Worm (Caenorhabditis elegans) whole organism, young adult: ENCODE measurements around the gene idpb-4.

Experiments used
- F57C9.4 ChIP-seq: sonication (generic microtip); optimal IDR thresholded peaks from 2 replicates; lab custom pipeline; 2017; ENCODE audit warnings: mild to moderate bottlenecking, missing genetic modification characterization, missing compliant biosample characterization
- Y56A3A.18 ChIP-seq: fragments of 200-800 bp; sonication (Bioruptor generic); IDR thresholded peaks from 2 replicates; pipeline ENCODE4 v1.3.6; 2022; ENCODE audit warnings: missing genetic modification reagents, missing genetic modification characterization, missing compliant biosample characterization
- Y95B8A.8 ChIP-seq: fragments of 200-800 bp; sonication (Bioruptor generic); IDR thresholded peaks from 2 replicates; pipeline ENCODE4 v1.3.6; 2022; ENCODE audit warnings: missing genetic modification reagents, missing genetic modification characterization, missing compliant biosample characterization
- atf-7 ChIP-seq: sonication (generic microtip); optimal IDR thresholded peaks from 2 replicates; lab custom pipeline; 2017; ENCODE audit warnings: mild to moderate bottlenecking, missing genetic modification characterization, missing compliant biosample characterization
- dox-1 ChIP-seq: fragments of 200-800 bp; sonication (Bioruptor generic); IDR thresholded peaks from 2 replicates; pipeline ENCODE4 v1.3.6; 2022; ENCODE audit warnings: missing genetic modification reagents, missing genetic modification characterization, missing compliant biosample characterization
- dpl-1 ChIP-seq: fragments of 150-350 bp; optimal IDR thresholded peaks from 2 replicates; lab custom pipeline; 2014; ENCODE audit warnings: missing biosample characterization, missing genetic modification reagents, missing genetic modification characterization
- egl-18 ChIP-seq: fragments of 200-800 bp; sonication (Bioruptor generic); IDR thresholded peaks from 2 replicates; pipeline ENCODE4 v1.3.6; 2022; ENCODE audit warnings: missing genetic modification reagents, missing genetic modification characterization, missing compliant biosample characterization
- lin-35 ChIP-seq, 3 experiments: fragments of 150-350 bp in 2 of 3; sonication (generic microtip) in 1 of 3; optimal IDR thresholded peaks; 2 replicates each; lab custom pipeline; 2014 to 2018; ENCODE audit warnings: missing biosample characterization in 3 of 3, missing genetic modification characterization in 3 of 3, missing genetic modification reagents in 3 of 3
- lin-54 ChIP-seq: fragments of 200-800 bp; sonication (Bioruptor generic); optimal IDR thresholded peaks from 2 replicates; lab custom pipeline; 2018; ENCODE audit warnings: mild to moderate bottlenecking, missing genetic modification characterization, missing compliant biosample characterization
- snpc-4 ChIP-seq, 5 experiments: fragments of 150-350 bp in 1 of 5; sonication (generic microtip) in 4 of 5; optimal IDR thresholded peaks; 2 replicates each; lab custom pipeline; 2014 to 2018; ENCODE audit warnings: missing genetic modification characterization in 5 of 5, missing biosample characterization in 3 of 5, antibody characterized with exemption in 2 of 5, mild to moderate bottlenecking in 2 of 5, missing compliant biosample characterization in 2 of 5, missing genotype in 2 of 5, moderate library complexity in 2 of 5, missing genetic modification reagents in 1 of 5
- somi-1 ChIP-seq: fragments of 200-800 bp; sonication (Bioruptor generic); optimal IDR thresholded peaks from 2 replicates; lab custom pipeline; 2018; ENCODE audit warnings: mild to moderate bottlenecking, missing genetic modification characterization, missing compliant biosample characterization
- tbx-9 ChIP-seq: sonication (generic microtip); optimal IDR thresholded peaks from 2 replicates; lab custom pipeline; 2016; ENCODE audit warnings: borderline replicate concordance, missing genetic modification characterization, inconsistent platforms, missing compliant biosample characterization
- zfh-2 ChIP-seq: fragments of 200-800 bp; sonication (Bioruptor generic); conservative IDR thresholded peaks from 2 replicates; pipeline ENCODE4 v1.3.6; 2022; ENCODE audit warnings: missing genetic modification reagents, missing genetic modification characterization, missing compliant biosample characterization

DNA sequence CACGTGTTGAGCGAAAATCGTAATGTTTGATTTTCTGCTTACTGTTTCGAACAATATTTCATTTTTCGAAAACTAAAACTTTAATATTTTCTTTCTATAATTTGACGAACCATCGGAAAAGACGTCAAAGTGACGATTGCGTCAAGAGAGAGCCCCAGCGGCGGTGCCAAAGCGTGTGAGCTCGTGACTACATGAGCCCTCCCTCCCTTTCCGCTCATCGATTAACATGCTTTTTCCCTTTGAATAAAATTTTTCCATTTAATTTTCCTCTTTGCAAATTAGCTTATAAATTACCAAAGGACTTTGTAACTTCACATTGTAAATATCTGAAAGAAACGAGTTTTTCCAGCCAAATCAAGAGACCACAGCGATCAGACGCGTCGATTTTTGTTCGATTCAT lies 5.6 kb upstream of the idpb-4 start:
- no peak for TF ChIP-seq somi-1 (GFP tag; lab: Kevin White, UChicago)
- no peak for TF ChIP-seq atf-7 (tag; lab: Kevin White, UChicago)
- no peak for TF ChIP-seq lin-54 (GFP tag; lab: Kevin White, UChicago)
- TF ChIP-seq tbx-9: no peak
- TF ChIP-seq Y95B8A.8 (GFP tag; lab: Robert Waterston, UW): no peak
- no peak for TF ChIP-seq Y56A3A.18 (GFP tag; lab: Robert Waterston, UW)
- no peak for TF ChIP-seq F57C9.4 (tag; lab: Kevin White, UChicago)
- TF ChIP-seq egl-18 (GFP tag; lab: Robert Waterston, UW): no peak
- TF ChIP-seq snpc-4 (GFP tag; optimal IDR thresholded peaks at IDR 0.05; lab: Kevin White, UChicago): no peak
- no peak for TF ChIP-seq snpc-4 (tag; optimal IDR thresholded peaks at IDR 0.05; lab: Kevin White, UChicago)
- TF ChIP-seq zfh-2 (GFP tag; lab: Robert Waterston, UW): no peak
- no peak for TF ChIP-seq lin-35 (GFP tag; optimal IDR thresholded peaks at IDR 0.05; lab: Kevin White, UChicago)
- no peak for TF ChIP-seq dpl-1 (GFP tag; lab: Kevin White, UChicago)
- no peak for TF ChIP-seq dox-1 (GFP tag; lab: Robert Waterston, UW)
